Worm (Caenorhabditis elegans): ENCODE measurements around the gene cdk-5.

The cdk-5 gene

ce11 chrIII:13465918-13466592 is at the start of gene cdk-5:
Gene cdk-5, minus strand, starts transcription at chrIII:13466342.
- TF ChIP-seq hif-1 (tag; optimal IDR thresholded peaks at IDR 0.05), result peak in 1 of 2 experiments; percentile 52
- TF ChIP-seq lin-38 (GFP tag; IDR thresholded peaks at IDR 0.05), result peak; percentile 74
- TF ChIP-seq nhr-102 (tag; optimal IDR thresholded peaks at IDR 0.05), result peak; percentile 80
- peak; percentile 85 for TF ChIP-seq T26A8.4 (GFP tag; IDR thresholded peaks at IDR 0.05)
- TF ChIP-seq skn-1 (tag; optimal IDR thresholded peaks at IDR 0.05), result no peak
- TF ChIP-seq lin-13 (GFP tag; optimal IDR thresholded peaks at IDR 0.05), result peak; percentile 51
- no peak for TF ChIP-seq F49E8.2 (tag; optimal IDR thresholded peaks at IDR 0.05; ENCODE audit: borderline replicate concordance)
- TF ChIP-seq ctbp-1 (GFP tag; IDR thresholded peaks at IDR 0.05), result 0 out of 2 replicates have a peak, but pooled peaks have one; percentile 37
- TF ChIP-seq F37D6.2 (tag; optimal IDR thresholded peaks at IDR 0.05), result peak; percentile 53
- peak; percentile 83 for TF ChIP-seq hmg-1.1 (GFP tag; IDR thresholded peaks at IDR 0.05)
- peak; percentile 51 for TF ChIP-seq ceh-28 (tag; optimal IDR thresholded peaks at IDR 0.05)
- peak; percentile 33 for TF ChIP-seq fkh-10 (GFP tag; optimal IDR thresholded peaks at IDR 0.05)
- TF ChIP-seq hlh-30 (tag; optimal IDR thresholded peaks at IDR 0.05; ENCODE audit: insufficient read depth), result peak; percentile 86
- TF ChIP-seq mes-2 (tag; optimal IDR thresholded peaks at IDR 0.05; ENCODE audit: poor library complexity, severe bottlenecking), result peak; percentile 86
- TF ChIP-seq dpl-1 (GFP tag; optimal IDR thresholded peaks at IDR 0.05), result peak; percentile 86
- peak; percentile 39 for TF ChIP-seq jun-1 (tag; optimal IDR thresholded peaks at IDR 0.05)
- TF ChIP-seq nhr-77 (tag; optimal IDR thresholded peaks at IDR 0.05), result no peak
- no peak for TF ChIP-seq nhr-76 (tag; optimal IDR thresholded peaks at IDR 0.05)
- TF ChIP-seq ceh-20 (GFP tag; IDR thresholded peaks at IDR 0.05), result peak; percentile 49; the same call in 1 of the 2 replicates
- peak; percentile 48 to 97 for TF ChIP-seq lsy-2 (tag; optimal IDR thresholded peaks at IDR 0.05)
- TF ChIP-seq zfp-3 (GFP tag; conservative IDR thresholded peaks at IDR 0.05), result 0 out of 2 replicates have a peak, but pooled peaks have one; percentile 58
- peak; percentile 59 for TF ChIP-seq nhr-48 (tag; optimal IDR thresholded peaks at IDR 0.05)
- 0 out of 2 replicates have a peak, but pooled peaks have one; percentile 6 for TF ChIP-seq lin-1 (GFP tag; IDR thresholded peaks at IDR 0.05)
- TF ChIP-seq nhr-41 (GFP tag; IDR thresholded peaks at IDR 0.05), result no peak
- TF ChIP-seq F10B5.3 (tag; optimal IDR thresholded peaks at IDR 0.05), result peak; percentile 63
- TF ChIP-seq rbr-2 (tag; optimal IDR thresholded peaks at IDR 0.05), result peak; percentile 83
- 0 out of 2 replicates have a peak, but pooled peaks have one; percentile 39 for TF ChIP-seq arid-1 (GFP tag; conservative IDR thresholded peaks at IDR 0.05)
- TF ChIP-seq ztf-7 (tag; optimal IDR thresholded peaks at IDR 0.05), result peak; percentile 90
- no peak for TF ChIP-seq tra-1 (GFP tag; IDR thresholded peaks at IDR 0.05)
- TF ChIP-seq ceh-44 (GFP tag; IDR thresholded peaks at IDR 0.05), result no peak
- TF ChIP-seq mdt-29 (GFP tag; IDR thresholded peaks at IDR 0.05), result 0 out of 2 replicates have a peak, but pooled peaks have one; percentile 45
- no peak for TF ChIP-seq vab-7 (GFP tag; IDR thresholded peaks at IDR 0.05)
- no peak for TF ChIP-seq ZK546.5 (tag; optimal IDR thresholded peaks at IDR 0.05)
- TF ChIP-seq pha-4 (GFP tag; IDR thresholded peaks at IDR 0.05), result peak; percentile 73; the same call in 1 of the 2 replicates
- TF ChIP-seq pha-4 (tag; optimal IDR thresholded peaks at IDR 0.05), result peak; percentile 28
- TF ChIP-seq mep-1 (tag; optimal IDR thresholded peaks at IDR 0.05), result peak; percentile 88
- no peak for TF ChIP-seq Y105C5A.15 (GFP tag; IDR thresholded peaks at IDR 0.05)
- TF ChIP-seq D1046.2 (GFP tag; IDR thresholded peaks at IDR 0.05), result no peak; the same call in 1 of the 2 replicates
- peak; percentile 86 for TF ChIP-seq zfp-2 (tag; optimal IDR thresholded peaks at IDR 0.05)
- peak; percentile 1 for TF ChIP-seq ceh-32 (tag; optimal IDR thresholded peaks at IDR 0.05; ENCODE audit: poor library complexity)
- peak; percentile 51 for TF ChIP-seq spr-1 (tag; optimal IDR thresholded peaks at IDR 0.05)
- TF ChIP-seq unc-62 (GFP tag; optimal IDR thresholded peaks at IDR 0.05 in 1 of 2), result peak in 1 of 2 experiments; percentile 91
- no peak for TF ChIP-seq unc-62 (tag; optimal IDR thresholded peaks at IDR 0.05)
- peak; percentile 66 for TF ChIP-seq duxl-1 (tag; optimal IDR thresholded peaks at IDR 0.05; ENCODE audit: poor library complexity)
- peak; percentile 50; the same call in 1 of the 2 replicates for TF ChIP-seq lin-29 (GFP tag; IDR thresholded peaks at IDR 0.05)
- peak; percentile 47 for TF ChIP-seq nhr-28 (tag; optimal IDR thresholded peaks at IDR 0.05)
- peak in 1 of 2 experiments; percentile 51 for TF ChIP-seq daf-16 (GFP tag; optimal IDR thresholded peaks at IDR 0.05)
- peak; percentile 13 for TF ChIP-seq daf-16 (tag; optimal IDR thresholded peaks at IDR 0.05)
- peak; percentile 63; the same call in 1 of the 2 replicates for TF ChIP-seq dmd-6 (GFP tag; IDR thresholded peaks at IDR 0.05)

Measured in whole organism, L4 larva.